Worm (Caenorhabditis elegans) whole organism, L4/young adult: ENCODE data around the gene F36A4.5.

ENCODE experiments used
- W03F9.2 ChIP-seq: fragments of 150-350 bp; optimal IDR thresholded peaks from 2 replicates; lab custom pipeline; 2014; ENCODE audit warnings: missing biosample characterization, missing genetic modification characterization
- dao-5 ChIP-seq: sonication (generic microtip); optimal IDR thresholded peaks from 2 replicates; lab custom pipeline; 2016; ENCODE audit warnings: missing genotype, missing genetic modification characterization, moderate library complexity, missing compliant biosample characterization
- him-1 ChIP-seq: sonication (generic microtip); optimal IDR thresholded peaks from 2 replicates; lab custom pipeline; 2016; ENCODE audit warnings: missing genotype, missing genetic modification reagents, missing genetic modification characterization, missing compliant biosample characterization

Gene F36A4.5

ce11 chrIV:4265224-4265623 is at the start of gene F36A4.5:
F36A4.5 (plus strand) TSS chrIV:4265524.
- TF ChIP-seq dao-5 (tag; lab: Kevin White, UChicago) (no peak), him-1 (tag; lab: Kevin White, UChicago) (no peak), W03F9.2 (no peak)

ce11 chrIV:4216099-4216894 is 49.0 kb upstream of the F36A4.5 start:
- TF ChIP-seq him-1 (tag; lab: Kevin White, UChicago) (no peak), dao-5 (tag; lab: Kevin White, UChicago) (no peak), W03F9.2 (no peak)

- TF ChIP-seq him-1 (tag; lab: Kevin White, UChicago), result no peak
- no peak for TF ChIP-seq W03F9.2
- no peak for TF ChIP-seq dao-5 (tag; lab: Kevin White, UChicago)
Observed at ce11 chrIV:4218276-4218675, 47.0 kb upstream of the F36A4.5 start.

DNA sequence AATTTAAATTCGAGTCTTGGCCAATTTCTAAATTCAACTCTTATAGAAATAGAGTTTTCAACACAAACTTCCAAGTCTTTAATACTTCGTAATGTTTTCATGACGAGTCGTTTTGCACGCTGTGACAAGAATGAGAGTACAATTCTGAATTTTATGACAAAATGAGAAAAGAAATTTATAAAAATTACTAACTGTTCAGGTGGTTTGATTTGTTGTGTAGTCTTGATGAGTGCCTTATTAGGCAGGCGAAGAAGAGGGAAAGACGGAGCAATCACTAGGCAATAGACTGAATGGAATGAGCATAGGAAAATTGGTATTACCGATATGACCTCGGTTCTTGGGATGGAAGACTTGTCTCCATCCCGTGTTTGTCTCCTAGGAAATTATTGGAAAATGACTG is 45.3 kb upstream of the F36A4.5 start, which contains the start of gene F30B5.11:
Gene F30B5.11 (minus strand): TSS at position 101 of the 400 bp plus-strand sequence.
- TF ChIP-seq W03F9.2, result no peak
- no peak for TF ChIP-seq him-1 (tag; lab: Kevin White, UChicago)
- TF ChIP-seq dao-5 (tag; lab: Kevin White, UChicago), result no peak

ce11 chrIV:4225851-4226250 is 39.5 kb upstream of the F36A4.5 start, which contains the start of gene srbc-71:
srbc-71 (minus strand) TSS chrIV:4225951.
- no peak for TF ChIP-seq him-1 (tag; lab: Kevin White, UChicago)
- TF ChIP-seq W03F9.2, result no peak
- no peak for TF ChIP-seq dao-5 (tag; lab: Kevin White, UChicago)

DNA sequence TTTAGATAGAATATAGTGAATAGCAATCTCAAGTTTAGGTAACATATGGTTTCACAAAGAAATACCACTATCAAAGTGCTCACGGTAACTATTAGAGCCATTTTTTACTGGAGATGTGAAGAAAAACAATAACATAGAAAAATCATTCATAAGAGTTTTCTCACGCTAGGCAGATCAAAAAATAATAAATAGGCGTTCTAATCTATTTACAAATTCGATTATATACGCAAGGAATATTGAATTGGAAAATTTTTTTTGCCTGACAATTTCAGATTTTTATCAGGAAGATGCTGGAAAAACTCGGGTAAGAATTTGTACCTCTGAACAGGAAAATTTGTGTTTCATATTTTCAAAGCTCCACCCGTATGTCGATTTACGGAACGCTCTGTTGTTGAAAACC is 37.4 kb upstream of the F36A4.5 start, which contains the start of gene srbc-70:
Gene srbc-70 (minus strand): TSS at position 101 of the 400 bp plus-strand sequence.
- TF ChIP-seq him-1 (tag; lab: Kevin White, UChicago) (no peak), dao-5 (tag; lab: Kevin White, UChicago) (no peak), W03F9.2 (no peak)

DNA sequence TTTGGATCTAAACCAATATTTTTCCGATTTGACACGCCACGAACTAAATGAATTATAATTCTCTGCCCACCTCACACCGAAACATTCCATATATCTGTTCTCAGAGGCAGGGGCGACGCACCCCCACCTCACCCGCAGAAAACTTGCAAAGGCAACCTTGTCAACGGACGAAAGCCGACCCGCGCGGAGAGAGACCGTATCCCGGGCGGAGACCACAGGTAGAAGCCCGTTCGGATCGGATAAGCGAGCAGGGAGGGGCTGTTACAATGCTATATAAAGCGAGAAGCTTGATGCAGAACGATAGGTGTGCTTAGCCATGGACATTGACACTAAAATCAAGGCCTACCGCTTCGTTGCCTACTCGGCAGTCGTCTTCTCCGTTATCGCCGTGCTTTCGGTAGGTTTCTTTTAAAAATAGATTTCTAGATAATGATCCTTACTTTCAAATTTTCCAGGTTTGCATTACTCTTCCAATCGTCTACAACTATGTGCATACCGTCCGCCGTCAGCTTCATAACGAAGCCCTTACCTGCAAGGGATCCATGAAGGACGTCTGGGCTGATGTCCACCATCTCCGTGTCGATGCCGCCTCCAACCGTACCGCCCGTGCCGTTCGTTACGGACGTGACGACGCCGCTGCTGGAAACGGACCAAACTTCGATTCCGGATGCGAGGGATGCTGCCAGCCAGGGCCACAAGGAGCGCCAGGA is 29.9 kb upstream of the F36A4.5 start, which contains the start of the genes zipt-2.2 and dpy-13:
Gene zipt-2.2 (minus strand): TSS at position 51 of the 710 bp plus-strand sequence.
Gene dpy-13 (plus strand): TSS at position 300 of the 710 bp plus-strand sequence.
- TF ChIP-seq him-1 (tag; lab: Kevin White, UChicago) (no peak), W03F9.2 (no peak), dao-5 (tag; lab: Kevin White, UChicago) (no peak)

DNA sequence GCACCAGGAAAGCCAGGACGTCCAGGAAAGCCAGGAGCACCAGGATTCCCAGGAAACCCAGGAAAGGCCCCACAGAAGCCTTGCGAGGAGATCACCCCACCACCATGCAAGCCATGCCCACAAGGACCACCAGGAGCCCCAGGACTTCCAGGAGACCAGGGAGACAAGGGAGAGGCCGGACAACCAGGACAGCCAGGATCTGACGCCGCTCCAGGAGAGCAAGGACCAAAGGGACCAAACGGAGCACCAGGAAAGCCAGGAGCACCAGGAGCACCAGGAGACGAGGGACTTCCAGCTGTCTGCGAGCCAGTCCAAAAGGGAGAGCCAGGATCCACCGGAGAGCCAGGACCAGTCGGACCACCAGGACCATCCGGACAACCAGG is 29.3 kb upstream of the F36A4.5 start:
- TF ChIP-seq dao-5 (tag; lab: Kevin White, UChicago) (no peak), him-1 (tag; lab: Kevin White, UChicago) (no peak), W03F9.2 (no peak)

- TF ChIP-seq dao-5 (tag; lab: Kevin White, UChicago) (no peak), W03F9.2 (no peak)
Observed at ce11 chrIV:4236671-4237070, 28.7 kb upstream of the F36A4.5 start.

DNA sequence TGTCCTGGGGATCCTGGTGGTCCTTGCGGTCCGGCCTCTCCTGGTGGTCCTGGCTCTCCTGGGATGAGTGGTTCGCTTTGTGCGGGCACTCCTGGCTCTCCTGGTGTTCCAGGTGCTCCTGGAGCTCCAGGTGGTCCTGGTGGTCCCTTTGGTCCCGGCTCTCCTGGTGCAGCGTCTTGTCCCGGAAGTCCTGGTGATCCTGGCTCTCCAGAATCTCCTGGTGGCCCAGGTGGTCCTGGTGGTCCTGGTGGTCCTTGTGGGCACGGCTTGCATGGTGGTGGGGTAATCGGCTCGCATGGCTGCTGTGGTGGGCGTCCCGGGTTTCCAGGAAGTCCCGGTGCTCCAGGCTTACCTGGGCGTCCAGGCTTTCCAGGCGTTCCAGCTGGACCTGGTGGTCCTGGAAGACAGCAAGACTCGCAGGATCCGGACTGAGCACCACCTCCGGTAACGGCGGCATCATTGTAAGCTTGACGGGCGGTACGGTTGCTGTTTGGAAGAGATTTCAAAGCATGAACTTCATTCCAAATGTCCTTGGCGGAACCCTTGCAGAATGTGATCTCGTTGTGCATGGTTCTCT is 21.4 kb upstream of the F36A4.5 start:
- TF ChIP-seq dao-5 (tag; lab: Kevin White, UChicago) (no peak), him-1 (tag; lab: Kevin White, UChicago) (no peak), W03F9.2 (no peak)

ce11 chrIV:4244510-4244909 is 20.8 kb upstream of the F36A4.5 start, which contains the start of gene col-34:
col-34 (minus strand) TSS chrIV:4244610.
- TF ChIP-seq him-1 (tag; lab: Kevin White, UChicago), result no peak
- TF ChIP-seq W03F9.2, result no peak
- no peak for TF ChIP-seq dao-5 (tag; lab: Kevin White, UChicago)

ce11 chrIV:4246493-4246892 is 18.8 kb upstream of the F36A4.5 start, which contains the start of gene ttr-20:
ttr-20 (plus strand) TSS chrIV:4246793.
- TF ChIP-seq dao-5 (tag; lab: Kevin White, UChicago) (no peak), him-1 (tag; lab: Kevin White, UChicago) (no peak), W03F9.2 (no peak)

ce11 chrIV:4247334-4247733 is 18.0 kb upstream of the F36A4.5 start:
- TF ChIP-seq him-1 (tag; lab: Kevin White, UChicago) (no peak), dao-5 (tag; lab: Kevin White, UChicago) (no peak), W03F9.2 (no peak)
